Fruit fly (Drosophila melanogaster) whole organism, embryonic: ENCODE data around the gene CG16717.
A peak's percentile ranks its signal among the peaks of the same experiment; 100 is the strongest.

ENCODE experiments used
- Ada2b ChIP-seq: fragments of 200-800 bp; sonication (Bioruptor generic); IDR thresholded peaks from 2 replicates; pipeline ENCODE4 v1.3.6; 2022; ENCODE audit warnings: missing biosample characterization, missing genetic modification characterization
- B-H1 ChIP-seq: fragments of 200-800 bp; sonication (Bioruptor generic); IDR thresholded peaks from 3 replicates; pipeline ENCODE4 v1.3.6; 2022; ENCODE audit warnings: missing biosample characterization, missing genetic modification characterization
- CG10366 ChIP-seq: fragments of 200-800 bp; sonication (Bioruptor generic); IDR thresholded peaks from 2 replicates; pipeline ENCODE4 v1.3.6; 2022; ENCODE audit warnings: missing biosample characterization, missing genetic modification characterization
- CG10431 ChIP-seq: fragments of 200-800 bp; sonication (Bioruptor generic); optimal IDR thresholded peaks from 3 replicates; lab custom pipeline; 2018; ENCODE audit warnings: missing biosample characterization, mild to moderate bottlenecking, missing genetic modification characterization
- CG10543 ChIP-seq: fragments of 200-800 bp; sonication (Bioruptor generic); optimal IDR thresholded peaks from 3 replicates; lab custom pipeline; 2017; ENCODE audit warnings: missing biosample characterization, mild to moderate bottlenecking, missing genetic modification characterization, moderate library complexity
- CG10565 ChIP-seq: fragments of 200-800 bp; sonication (Bioruptor generic); optimal IDR thresholded peaks from 3 replicates; lab custom pipeline; 2016; ENCODE audit warnings: missing biosample characterization, mild to moderate bottlenecking, missing genetic modification characterization
- CG10654 ChIP-seq: fragments of 200-800 bp; sonication (Bioruptor generic); optimal IDR thresholded peaks from 2 replicates; lab custom pipeline; 2016; ENCODE audit warnings: missing biosample characterization, missing genetic modification characterization
- CG13123 ChIP-seq: fragments of 200-800 bp; sonication (Bioruptor generic); optimal IDR thresholded peaks from 2 replicates; lab custom pipeline; 2016; ENCODE audit warnings: missing biosample characterization, missing genetic modification characterization
- CG14667 ChIP-seq: fragments of 200-800 bp; sonication (Bioruptor generic); IDR thresholded peaks from 2 replicates; pipeline ENCODE4 v1.3.6; 2022; ENCODE audit warnings: missing biosample characterization, missing genetic modification characterization
- CG18011 ChIP-seq: fragments of 200-800 bp; sonication (Bioruptor generic); optimal IDR thresholded peaks from 2 replicates; lab custom pipeline; 2017; ENCODE audit warnings: missing biosample characterization, missing genetic modification characterization, mild to moderate bottlenecking, moderate library complexity, missing genotype
- CG1832 ChIP-seq: fragments of 200-800 bp; sonication (Bioruptor generic); optimal IDR thresholded peaks from 2 replicates; lab custom pipeline; 2017; ENCODE audit warnings: missing biosample characterization, mild to moderate bottlenecking, missing genetic modification characterization, inconsistent platforms
- CG18599 ChIP-seq: fragments of 200-800 bp; sonication (Bioruptor generic); optimal IDR thresholded peaks from 3 replicates; lab custom pipeline; 2017; ENCODE audit warnings: missing biosample characterization, missing genetic modification characterization, mild to moderate bottlenecking, moderate library complexity, missing genetic modification reagents
- CG2120 ChIP-seq: fragments of 200-800 bp; sonication (Bioruptor generic); optimal IDR thresholded peaks from 3 replicates; lab custom pipeline; 2016; ENCODE audit warnings: missing biosample characterization, missing genetic modification characterization
- CG2875 ChIP-seq: fragments of 200-800 bp; sonication (Bioruptor generic); optimal IDR thresholded peaks from 2 replicates; lab custom pipeline; 2017; ENCODE audit warnings: missing biosample characterization, mild to moderate bottlenecking, missing genetic modification characterization, missing genetic modification reagents
- CG30020 ChIP-seq: fragments of 200-800 bp; optimal IDR thresholded peaks from 2 replicates; lab custom pipeline; 2019; ENCODE audit warnings: missing biosample characterization, mild to moderate bottlenecking, missing genetic modification characterization, moderate library complexity
- CG30403 ChIP-seq: fragments of 200-800 bp; sonication (Bioruptor generic); optimal IDR thresholded peaks from 3 replicates; lab custom pipeline; 2016; ENCODE audit warnings: missing biosample characterization, missing genetic modification characterization
- CG6175 ChIP-seq: fragments of 200-800 bp; sonication (Bioruptor generic); IDR thresholded peaks from 3 replicates; pipeline ENCODE4 v1.3.6; 2022; ENCODE audit warnings: missing biosample characterization, missing genetic modification characterization
- CG6654 ChIP-seq: fragments of 200-800 bp; sonication (Bioruptor generic); optimal IDR thresholded peaks from 2 replicates; lab custom pipeline; 2017; ENCODE audit warnings: missing biosample characterization, mild to moderate bottlenecking, missing genetic modification characterization
- CG6689 ChIP-seq: fragments of 200-800 bp; sonication (Bioruptor generic); IDR thresholded peaks from 2 replicates; pipeline ENCODE4 v1.3.6; 2022; ENCODE audit warnings: missing biosample characterization, missing genetic modification characterization
- CG6765 ChIP-seq: fragments of 200-800 bp; sonication (Bioruptor generic); optimal IDR thresholded peaks from 3 replicates; lab custom pipeline; 2017; ENCODE audit warnings: missing biosample characterization, mild to moderate bottlenecking, missing genetic modification characterization
- CG7987 ChIP-seq: fragments of 200-800 bp; sonication (Bioruptor generic); optimal IDR thresholded peaks from 2 replicates; lab custom pipeline; 2018; ENCODE audit warnings: missing biosample characterization, mild to moderate bottlenecking, missing genetic modification characterization, moderate library complexity
- CG8290 ChIP-seq, 3 experiments: fragments of 200-800 bp; sonication (Bioruptor generic); optimal IDR thresholded peaks; 2 replicates each; lab custom pipeline; 2016 to 2019; ENCODE audit warnings: missing biosample characterization in 3 of 3, missing genetic modification characterization in 3 of 3, mild to moderate bottlenecking in 2 of 3, moderate library complexity in 1 of 3
- CG8944 ChIP-seq: fragments of 200-800 bp; sonication (Bioruptor generic); optimal IDR thresholded peaks from 3 replicates; lab custom pipeline; 2016; ENCODE audit warnings: missing biosample characterization, missing genetic modification characterization
- CG9932 ChIP-seq: fragments of 200-800 bp; sonication (Bioruptor generic); IDR thresholded peaks from 2 replicates; pipeline ENCODE4 v1.3.6; 2022; ENCODE audit warnings: missing biosample characterization, missing genetic modification characterization
- Chrac-16 ChIP-seq: fragments of 200-800 bp; sonication (Bioruptor generic); optimal IDR thresholded peaks from 3 replicates; lab custom pipeline; 2016; ENCODE audit warnings: missing biosample characterization, missing genetic modification characterization
- Doc2 ChIP-seq: fragments of 200-800 bp; sonication (Bioruptor generic); IDR thresholded peaks from 2 replicates; pipeline ENCODE4 v1.3.6; 2022; ENCODE audit warnings: missing biosample characterization, missing genetic modification characterization
- Dref ChIP-seq: fragments of 200-800 bp; sonication (Bioruptor generic); IDR thresholded peaks from 2 replicates; pipeline ENCODE4 v1.3.6; 2022; ENCODE audit warnings: missing biosample characterization, missing genetic modification characterization
- Ets65A ChIP-seq: fragments of 200-800 bp; sonication (Bioruptor generic); peaks from one replicate; lab custom pipeline; 2016; ENCODE audit warnings: missing biosample characterization, missing genetic modification characterization
- Fer2 ChIP-seq: fragments of 200-800 bp; sonication (Bioruptor generic); optimal IDR thresholded peaks from 2 replicates; lab custom pipeline; 2018; ENCODE audit warnings: missing biosample characterization, mild to moderate bottlenecking, missing genetic modification characterization, moderate library complexity
- H2.0 ChIP-seq: fragments of 200-800 bp; sonication (Bioruptor generic); IDR thresholded peaks from 2 replicates; pipeline ENCODE4 v1.3.6; 2022; ENCODE audit warnings: missing biosample characterization, missing genetic modification characterization
- HHEX ChIP-seq: fragments of 200-800 bp; sonication (Bioruptor generic); optimal IDR thresholded peaks from 3 replicates; lab custom pipeline; 2017; ENCODE audit warnings: missing biosample characterization, mild to moderate bottlenecking, missing genetic modification characterization, missing genetic modification reagents
- Hey ChIP-seq: fragments of 200-800 bp; sonication (Bioruptor generic); optimal IDR thresholded peaks from 3 replicates; lab custom pipeline; 2018; ENCODE audit warnings: missing biosample characterization, mild to moderate bottlenecking, missing genetic modification characterization
- Ptx1 ChIP-seq: fragments of 200-800 bp; sonication (Bioruptor generic); IDR thresholded peaks from 2 replicates; pipeline ENCODE4 v1.3.6; 2022; ENCODE audit warnings: missing biosample characterization, missing genetic modification characterization
- Rx ChIP-seq: fragments of 200-800 bp; sonication (Bioruptor generic); IDR thresholded peaks from 2 replicates; pipeline ENCODE4 v1.3.6; 2022; ENCODE audit warnings: missing biosample characterization, missing genetic modification characterization
- Scr ChIP-seq: fragments of 200-800 bp; sonication (Bioruptor generic); IDR thresholded peaks from 2 replicates; pipeline ENCODE4 v1.3.6; 2022; ENCODE audit warnings: missing biosample characterization, missing genetic modification characterization; ENCODE audit not compliant: partially characterized antibody
- ato ChIP-seq: fragments of 200-800 bp; sonication (Bioruptor generic); IDR thresholded peaks from 2 replicates; pipeline ENCODE4 v1.3.6; 2022; ENCODE audit warnings: missing biosample characterization, missing genetic modification characterization; ENCODE audit not compliant: partially characterized antibody
- cato ChIP-seq: fragments of 200-800 bp; sonication (Bioruptor generic); optimal IDR thresholded peaks from 2 replicates; lab custom pipeline; 2016; ENCODE audit warnings: missing biosample characterization, missing genetic modification characterization, borderline replicate concordance
- dmrt11E ChIP-seq: fragments of 200-800 bp; sonication (Bioruptor generic); optimal IDR thresholded peaks from 3 replicates; lab custom pipeline; 2018; ENCODE audit warnings: missing biosample characterization, mild to moderate bottlenecking, missing genetic modification characterization, moderate library complexity
- hbn ChIP-seq: fragments of 200-800 bp; sonication (Bioruptor generic); IDR thresholded peaks from 2 replicates; pipeline ENCODE4 v1.3.6; 2022; ENCODE audit warnings: missing biosample characterization, missing genetic modification characterization; ENCODE audit not compliant: partially characterized antibody
- jing ChIP-seq: fragments of 200-800 bp; sonication (Bioruptor generic); optimal IDR thresholded peaks from 2 replicates; lab custom pipeline; 2018; ENCODE audit warnings: missing biosample characterization, mild to moderate bottlenecking, missing genetic modification characterization
- kah ChIP-seq: fragments of 200-800 bp; sonication (Bioruptor generic); optimal IDR thresholded peaks from 2 replicates; lab custom pipeline; 2018; ENCODE audit warnings: missing biosample characterization, mild to moderate bottlenecking, missing genetic modification characterization
- lab ChIP-seq: fragments of 200-800 bp; sonication (Bioruptor generic); optimal IDR thresholded peaks from 3 replicates; lab custom pipeline; 2017; ENCODE audit warnings: missing biosample characterization, missing genetic modification characterization, mild to moderate bottlenecking, moderate library complexity, missing genetic modification reagents
- lilli ChIP-seq: fragments of 200-800 bp; sonication (Bioruptor generic); optimal IDR thresholded peaks from 3 replicates; lab custom pipeline; 2016; ENCODE audit warnings: missing biosample characterization, missing genetic modification characterization
- scrt ChIP-seq: fragments of 200-800 bp; sonication (Bioruptor generic); optimal IDR thresholded peaks from 2 replicates; lab custom pipeline; 2018; ENCODE audit warnings: missing biosample characterization, mild to moderate bottlenecking, missing genetic modification characterization, moderate library complexity
- sim ChIP-seq: fragments of 200-800 bp; sonication (Bioruptor generic); IDR thresholded peaks from 2 replicates; pipeline ENCODE4 v1.3.6; 2022; ENCODE audit warnings: missing biosample characterization, missing genetic modification characterization
- sisA ChIP-seq: fragments of 200-800 bp; sonication (Bioruptor generic); IDR thresholded peaks from 2 replicates; pipeline ENCODE4 v1.3.6; 2022; ENCODE audit warnings: missing biosample characterization, missing genetic modification characterization
- ssp ChIP-seq: fragments of 200-800 bp; sonication (Bioruptor generic); IDR thresholded peaks from 2 replicates; pipeline ENCODE4 v1.3.6; 2022; ENCODE audit warnings: missing biosample characterization, missing genetic modification characterization
- tin ChIP-seq: fragments of 200-800 bp; sonication (Bioruptor generic); optimal IDR thresholded peaks from 3 replicates; lab custom pipeline; 2016; ENCODE audit warnings: missing biosample characterization, missing genetic modification characterization
- zen2 ChIP-seq: fragments of 200-800 bp; sonication (Bioruptor generic); IDR thresholded peaks from 3 replicates; pipeline ENCODE4 v1.3.6; 2022; ENCODE audit warnings: missing biosample characterization, missing genetic modification characterization; ENCODE audit not compliant: partially characterized antibody

CG16717 gene

dm6 chr3L:9713828-9714536 lies 35.0 kb downstream of the CG16717 start, which contains the start of gene vsg (continued):
- TF ChIP-seq CG18599 (peak; percentile 78), Hey (tag; lab: Kevin White, UChicago) (peak; percentile 49), kah (GFP tag; lab: Kevin White, UChicago) (peak; percentile 61), tin (GFP tag; lab: Kevin White, UChicago) (peak; percentile 77), Scr (peak; percentile 83), CG9932 (peak; percentile 84), CG6175 (no peak), Ptx1 (GFP tag; lab: Robert Waterston, UW) (peak; percentile 79), CG7987 (GFP tag; lab: Kevin White, UChicago) (no peak), sim (GFP tag; lab: Robert Waterston, UW) (no peak), Ets65A (peak; percentile 95), CG10543 (GFP tag; lab: Kevin White, UChicago) (peak; percentile 90), CG30403 (GFP tag; lab: Kevin White, UChicago) (peak; percentile 88), Fer2 (tag; lab: Kevin White, UChicago) (peak; percentile 72), Ada2b (GFP tag; lab: Robert Waterston, UW) (no peak; the same call in 1 of the 2 replicates), HHEX (GFP tag; lab: Kevin White, UChicago) (peak; percentile 9), zen2 (peak; percentile 81), scrt (peak; percentile 49), CG1832 (no peak), lilli (peak; percentile 73), CG6765 (GFP tag; lab: Kevin White, UChicago) (peak; percentile 64), CG10565 (GFP tag; lab: Kevin White, UChicago) (no peak), ssp (peak; percentile 85), Doc2 (GFP tag; lab: Robert Waterston, UW) (no peak), lab (GFP tag; lab: Kevin White, UChicago) (peak; percentile 76), dmrt11E (tag; lab: Kevin White, UChicago) (peak; percentile 83), CG18011 (GFP tag; lab: Kevin White, UChicago) (no peak), CG2120 (GFP tag; lab: Kevin White, UChicago) (peak; percentile 78), hbn (peak; percentile 64), Dref (peak; percentile 79), sisA (GFP tag; lab: Robert Waterston, UW) (peak; percentile 55; the same call in 1 of the 2 replicates), CG8290 (GFP tag; optimal IDR thresholded peaks at IDR 0.05; lab: Kevin White, UChicago) (peak; percentile 22), CG8290 (tag; optimal IDR thresholded peaks at IDR 0.05; lab: Kevin White, UChicago) (peak in 1 of 2 experiments; percentile 76), CG14667 (GFP tag; lab: Robert Waterston, UW) (peak; percentile 63), CG10431 (GFP tag; lab: Kevin White, UChicago) (peak; percentile 49), H2.0 (GFP tag; lab: Robert Waterston, UW) (peak; percentile 42), CG8944 (GFP tag; lab: Kevin White, UChicago) (no peak), CG10366 (GFP tag; lab: Robert Waterston, UW) (peak; percentile 60; the same call in 1 of the 2 replicates), CG30020 (tag; lab: Kevin White, UChicago) (peak; percentile 92), Rx (GFP tag; lab: Robert Waterston, UW) (no peak), ato (GFP tag; lab: Robert Waterston, UW) (peak; percentile 89), CG6689 (peak; percentile 85), B-H1 (GFP tag; lab: Robert Waterston, UW) (no peak; the same call in 2 of the 3 replicates), CG13123 (GFP tag; lab: Kevin White, UChicago) (peak; percentile 15), CG10654 (GFP tag; lab: Kevin White, UChicago) (peak; percentile 60), Chrac-16 (GFP tag; lab: Kevin White, UChicago) (peak; percentile 74), CG2875 (GFP tag; lab: Kevin White, UChicago) (peak; percentile 51), jing (GFP tag; lab: Kevin White, UChicago) (no peak), CG6654 (GFP tag; lab: Kevin White, UChicago) (peak; percentile 53), cato (GFP tag; lab: Kevin White, UChicago) (peak; percentile 48)
